Fruit fly (Drosophila melanogaster): ENCODE measurements around the gene CG7653.

DNA sequence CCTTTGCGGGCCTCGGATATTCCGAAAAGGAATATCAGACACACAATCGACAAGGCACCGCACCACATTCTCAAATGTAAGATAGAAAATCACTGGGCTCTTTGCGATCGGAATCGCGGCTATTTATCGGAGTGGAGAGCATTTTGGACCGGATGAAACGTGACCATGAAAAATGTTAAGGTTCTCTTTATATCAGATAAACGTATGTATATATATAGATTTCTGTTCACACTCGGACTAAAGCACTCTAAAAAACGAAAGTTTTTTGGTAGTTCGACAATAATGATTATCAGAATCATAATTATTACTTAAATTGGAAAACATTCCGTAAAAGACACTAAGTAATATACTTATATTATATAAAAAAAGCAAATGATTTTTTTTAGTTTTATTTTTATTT, 22.4 kb upstream of the CG7653 start, which contains the start of gene CG31821:
- TF ChIP-seq Rel (GFP tag; optimal IDR thresholded peaks at IDR 0.05) (no peak), Rel (tag; optimal IDR thresholded peaks at IDR 0.05) (no peak), HLH106 (tag; optimal IDR thresholded peaks at IDR 0.05) (no peak), psq (GFP tag; optimal IDR thresholded peaks at IDR 0.05) (no peak), Hr78 (GFP tag; optimal IDR thresholded peaks at IDR 0.05) (no peak), Vsx2 (GFP tag; optimal IDR thresholded peaks at IDR 0.05; ENCODE audit: partially characterized antibody) (no peak)

All from whole organism, wandering third instar larva.